Fruit fly (Drosophila melanogaster): ENCODE results near the gene Bcs1.

DNA sequence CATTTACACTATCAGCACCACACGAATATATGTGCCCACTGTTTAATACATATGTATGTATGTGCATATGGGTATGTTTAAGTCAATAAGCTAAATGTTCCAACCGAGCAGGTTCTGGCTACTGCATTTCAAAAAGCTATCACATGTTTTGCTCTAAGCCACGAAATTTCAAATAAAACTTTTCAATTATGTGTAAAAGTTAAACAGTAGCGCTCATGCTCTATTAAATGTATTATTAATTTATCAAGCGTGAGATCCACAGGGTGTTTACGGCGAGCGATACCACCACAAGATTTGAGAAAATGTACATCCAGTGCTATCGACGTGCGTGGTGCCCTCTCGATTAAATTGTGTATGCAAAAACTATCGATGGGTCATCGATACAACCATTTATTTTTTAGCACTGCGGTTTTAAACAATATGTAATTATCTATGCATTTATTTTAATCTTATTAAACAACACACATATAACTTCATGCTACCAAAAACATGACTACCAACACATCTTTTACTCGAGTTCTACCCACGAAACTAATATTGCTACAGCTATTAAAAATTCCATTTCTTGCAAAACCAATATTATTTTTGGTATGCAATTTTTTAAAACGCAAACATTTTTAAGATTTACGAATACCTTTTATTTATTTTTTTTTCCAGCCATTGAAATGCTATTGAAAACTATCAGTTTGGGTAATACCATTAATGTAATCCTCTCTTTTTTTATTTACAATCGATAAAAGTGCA lies 38.5 kb downstream of the Bcs1 start, which contains the start of gene Pten:
- TF ChIP-seq CG12605 (GFP tag; IDR thresholded peaks at IDR 0.05) (peak; percentile 74; the same call in 1 of the 2 replicates), Pif1A (GFP tag; optimal IDR thresholded peaks at IDR 0.05) (peak; percentile 53), CG13204 (GFP tag; optimal IDR thresholded peaks at IDR 0.05) (no peak), D1 (tag; optimal IDR thresholded peaks at IDR 0.05) (no peak), CG32121 (GFP tag; IDR thresholded peaks at IDR 0.05) (peak; percentile 64), CG15710 (tag; optimal IDR thresholded peaks at IDR 0.05) (peak; percentile 23), CG10348 (GFP tag; IDR thresholded peaks at IDR 0.05) (no peak)

Data from whole organism, pupa.